Worm (Caenorhabditis elegans): ENCODE results near the gene F08D12.2.

DNA sequence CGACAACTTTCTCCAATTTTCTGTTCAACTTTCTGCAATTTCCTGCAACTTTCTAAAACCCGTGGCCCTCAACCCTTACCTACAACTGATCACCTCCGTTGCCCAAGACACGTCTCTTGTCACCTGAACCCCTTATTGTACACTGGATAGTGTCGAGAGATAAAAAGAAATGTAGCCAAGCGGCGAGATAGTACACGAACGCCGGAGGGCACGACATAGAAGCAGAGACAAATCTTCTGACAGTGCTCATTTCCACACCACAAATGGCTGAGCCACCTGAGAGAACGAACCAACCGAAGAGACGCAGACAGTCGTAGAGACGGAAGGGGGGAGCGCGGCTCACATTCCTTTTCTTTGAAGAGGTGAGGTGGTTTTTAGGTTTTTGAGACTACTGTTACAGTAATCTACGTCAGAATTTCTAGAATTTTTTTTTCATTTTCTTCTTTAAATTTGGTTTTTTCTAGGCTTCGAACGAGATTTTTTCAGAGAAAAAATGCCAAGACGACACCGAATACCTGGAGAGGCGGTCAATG lies 26.3 kb downstream of the F08D12.2 start, which contains the start of gene K12H6.12:
- no peak for TF ChIP-seq daf-12 (tag; optimal IDR thresholded peaks at IDR 0.05)
- TF ChIP-seq mdl-1 (tag; optimal IDR thresholded peaks at IDR 0.05), result no peak
- TF ChIP-seq snpc-4 (tag; optimal IDR thresholded peaks at IDR 0.05), result no peak
- no peak for TF ChIP-seq unc-39 (tag; optimal IDR thresholded peaks at IDR 0.05)
- TF ChIP-seq jun-1 (tag; optimal IDR thresholded peaks at IDR 0.05), result no peak
- TF ChIP-seq set-16 (GFP tag; IDR thresholded peaks at IDR 0.05), result no peak
- TF ChIP-seq daf-19 (GFP tag; conservative IDR thresholded peaks at IDR 0.05), result no peak

Measured in whole organism, L4 larva.